Worm (Caenorhabditis elegans) whole organism, late embryonic: ENCODE data around the gene Y43F8B.29.

ENCODE experiments used
- F13H6.1 ChIP-seq: sonication (generic microtip); optimal IDR thresholded peaks from 2 replicates; lab custom pipeline; 2016; ENCODE audit warnings: missing genetic modification characterization, missing compliant biosample characterization
- K09A11.1 ChIP-seq: sonication (generic microtip); optimal IDR thresholded peaks from 2 replicates; lab custom pipeline; 2017; ENCODE audit warnings: antibody characterized with exemption, mild to moderate bottlenecking, missing genetic modification characterization, missing compliant biosample characterization; ENCODE audit not compliant: insufficient read depth
- T23F11.4 ChIP-seq: fragments of 200-800 bp; sonication (Bioruptor generic); optimal IDR thresholded peaks from 2 replicates; lab custom pipeline; 2018; ENCODE audit warnings: mild to moderate bottlenecking, missing genetic modification characterization, missing compliant biosample characterization
- Y22D7AL.16 ChIP-seq: sonication (generic microtip); optimal IDR thresholded peaks from 2 replicates; lab custom pipeline; 2016; ENCODE audit warnings: missing genetic modification characterization, missing compliant biosample characterization
- ahr-1 ChIP-seq: sonication (generic microtip); optimal IDR thresholded peaks from 2 replicates; lab custom pipeline; 2016; ENCODE audit warnings: missing genetic modification characterization, missing compliant biosample characterization
- ama-1 ChIP-seq: fragments of 150-350 bp; optimal IDR thresholded peaks from 2 replicates; lab custom pipeline; 2014
- ceh-19 ChIP-seq: fragments of 200-800 bp; sonication (Bioruptor generic); optimal IDR thresholded peaks from 2 replicates; lab custom pipeline; 2018; ENCODE audit warnings: mild to moderate bottlenecking, missing genetic modification characterization, missing compliant biosample characterization
- ceh-2 ChIP-seq: sonication (generic microtip); optimal IDR thresholded peaks from 2 replicates; lab custom pipeline; 2016; ENCODE audit warnings: missing genotype, missing genetic modification characterization, missing compliant biosample characterization
- ceh-34 ChIP-seq: sonication (generic microtip); optimal IDR thresholded peaks from 2 replicates; lab custom pipeline; 2016; ENCODE audit warnings: mild to moderate bottlenecking, missing genetic modification characterization, missing compliant biosample characterization
- ceh-9 ChIP-seq: sonication (generic microtip); optimal IDR thresholded peaks from 2 replicates; lab custom pipeline; 2016; ENCODE audit warnings: mild to moderate bottlenecking, missing genetic modification characterization, inconsistent platforms, missing compliant biosample characterization
- elt-4 ChIP-seq: sonication (generic microtip); optimal IDR thresholded peaks from 2 replicates; lab custom pipeline; 2016; ENCODE audit warnings: missing genetic modification characterization, missing compliant biosample characterization
- ets-4 ChIP-seq: sonication (generic microtip); optimal IDR thresholded peaks from 2 replicates; lab custom pipeline; 2016; ENCODE audit warnings: missing genetic modification characterization, missing compliant biosample characterization
- eyg-1 ChIP-seq: sonication (generic microtip); optimal IDR thresholded peaks from 2 replicates; lab custom pipeline; 2016; ENCODE audit warnings: missing genotype, missing genetic modification characterization, missing compliant biosample characterization
- fax-1 ChIP-seq: sonication (generic microtip); optimal IDR thresholded peaks from 2 replicates; lab custom pipeline; 2016; ENCODE audit warnings: missing genotype, missing genetic modification characterization, missing compliant biosample characterization
- fkh-6 ChIP-seq: sonication (generic microtip); optimal IDR thresholded peaks from 2 replicates; lab custom pipeline; 2016; ENCODE audit warnings: missing genetic modification characterization, missing compliant biosample characterization
- gmeb-2 ChIP-seq: sonication (generic microtip); optimal IDR thresholded peaks from 2 replicates; lab custom pipeline; 2016; ENCODE audit warnings: missing genetic modification characterization, inconsistent platforms, missing compliant biosample characterization
- hlh-30 ChIP-seq: sonication (generic microtip); optimal IDR thresholded peaks from 2 replicates; lab custom pipeline; 2017; ENCODE audit warnings: antibody characterized with exemption, missing genetic modification characterization, missing compliant biosample characterization; ENCODE audit not compliant: insufficient read depth
- hlh-6 ChIP-seq: sonication (generic microtip); optimal IDR thresholded peaks from 2 replicates; lab custom pipeline; 2016; ENCODE audit warnings: missing genotype, missing genetic modification characterization, missing compliant biosample characterization
- lim-6 ChIP-seq: sonication (generic microtip); optimal IDR thresholded peaks from 2 replicates; lab custom pipeline; 2016; ENCODE audit warnings: missing genetic modification characterization, missing compliant biosample characterization
- mec-3 ChIP-seq: sonication (generic microtip); optimal IDR thresholded peaks from 2 replicates; lab custom pipeline; 2016; ENCODE audit warnings: borderline replicate concordance, missing genetic modification characterization, missing compliant biosample characterization
- nhr-11 ChIP-seq: fragments of 150-350 bp; optimal IDR thresholded peaks from 2 replicates; lab custom pipeline; 2014; ENCODE audit warnings: missing biosample characterization, missing genetic modification characterization
- npax-4 ChIP-seq: sonication (generic microtip); optimal IDR thresholded peaks from 2 replicates; lab custom pipeline; 2016; ENCODE audit warnings: missing genetic modification characterization, missing compliant biosample characterization
- odd-2 ChIP-seq: sonication (generic microtip); optimal IDR thresholded peaks from 2 replicates; lab custom pipeline; 2017; ENCODE audit warnings: antibody characterized with exemption, mild to moderate bottlenecking, missing genetic modification characterization, missing compliant biosample characterization
- pag-3 ChIP-seq: sonication (generic microtip); optimal IDR thresholded peaks from 2 replicates; lab custom pipeline; 2016; ENCODE audit warnings: missing compliant biosample characterization, missing genetic modification characterization, borderline replicate concordance
- pax-1 ChIP-seq: fragments of 150-350 bp; optimal IDR thresholded peaks from 2 replicates; lab custom pipeline; 2014; ENCODE audit warnings: missing biosample characterization, missing genetic modification characterization
- pha-2 ChIP-seq: sonication (generic microtip); optimal IDR thresholded peaks from 2 replicates; lab custom pipeline; 2017; ENCODE audit warnings: mild to moderate bottlenecking, missing genetic modification characterization, missing compliant biosample characterization
- pha-4 ChIP-seq: fragments of 150-350 bp; optimal IDR thresholded peaks from 2 replicates; lab custom pipeline; 2018; ENCODE audit warnings: missing biosample characterization, missing genetic modification reagents, missing genetic modification characterization
- pqm-1 ChIP-seq: sonication (generic microtip); optimal IDR thresholded peaks from 2 replicates; lab custom pipeline; 2016; ENCODE audit warnings: missing genetic modification characterization, missing compliant biosample characterization
- sox-4 ChIP-seq: sonication (generic microtip); optimal IDR thresholded peaks from 2 replicates; lab custom pipeline; 2017; ENCODE audit warnings: mild to moderate bottlenecking, missing genetic modification characterization, inconsistent platforms, missing compliant biosample characterization
- syd-9 ChIP-seq: sonication (generic microtip); optimal IDR thresholded peaks from 2 replicates; lab custom pipeline; 2016; ENCODE audit warnings: mild to moderate bottlenecking, missing genetic modification characterization, moderate library complexity, missing compliant biosample characterization
- tbx-2 ChIP-seq: sonication (generic microtip); optimal IDR thresholded peaks from 2 replicates; lab custom pipeline; 2016; ENCODE audit warnings: missing genetic modification characterization, missing compliant biosample characterization
- tbx-7 ChIP-seq: sonication (generic microtip); optimal IDR thresholded peaks from 2 replicates; lab custom pipeline; 2016; ENCODE audit warnings: missing genotype, missing genetic modification characterization, missing compliant biosample characterization
- unc-42 ChIP-seq: sonication (generic microtip); optimal IDR thresholded peaks from 2 replicates; lab custom pipeline; 2016; ENCODE audit warnings: missing genotype, missing genetic modification characterization, missing compliant biosample characterization
- ztf-16 ChIP-seq: sonication (generic microtip); optimal IDR thresholded peaks from 2 replicates; lab custom pipeline; 2017; ENCODE audit warnings: missing genetic modification characterization, missing compliant biosample characterization

Y43F8B.29 gene

ce11 chrV:19467574-19467973 is 23.8 kb upstream of the Y43F8B.29 start, which contains the start of gene Y43F8B.23:
Gene Y43F8B.23 (minus strand): TSS chrV:19467648.
- no peak for TF ChIP-seq tbx-7 (tag; lab: Kevin White, UChicago)
- no peak for TF ChIP-seq unc-42 (tag; lab: Kevin White, UChicago)
- TF ChIP-seq nhr-11 (tag; lab: Kevin White, UChicago) = no peak

ce11 chrV:19468083-19468482 is 23.3 kb upstream of the Y43F8B.29 start, which contains the start of gene Y43F8B.12:
Gene Y43F8B.12 (plus strand): TSS chrV:19468383.
- no peak for TF ChIP-seq pag-3 (tag; lab: Kevin White, UChicago)
- TF ChIP-seq elt-4 (tag; lab: Kevin White, UChicago) = no peak
- no peak for TF ChIP-seq hlh-30 (tag; lab: Kevin White, UChicago)
- no peak for TF ChIP-seq ceh-2 (tag; lab: Kevin White, UChicago)
- TF ChIP-seq, all 69 proteins: peak for 0

- TF ChIP-seq pax-1 (tag; lab: Kevin White, UChicago) (no peak), F13H6.1 (tag; lab: Kevin White, UChicago) (no peak), ceh-19 (GFP tag; lab: Kevin White, UChicago) (no peak), T23F11.4 (GFP tag; lab: Kevin White, UChicago) (no peak), npax-4 (tag; lab: Kevin White, UChicago) (no peak), mec-3 (no peak), sox-4 (tag; lab: Kevin White, UChicago) (no peak), lim-6 (tag; lab: Kevin White, UChicago) (no peak), eyg-1 (tag; lab: Kevin White, UChicago) (no peak), hlh-30 (tag; lab: Kevin White, UChicago) (no peak), K09A11.1 (no peak), fkh-6 (tag; lab: Kevin White, UChicago) (no peak), tbx-2 (tag; lab: Kevin White, UChicago) (no peak), ama-1 (lab: Kevin White, UChicago) (no peak), ceh-34 (tag; lab: Kevin White, UChicago) (no peak), syd-9 (tag; lab: Kevin White, UChicago) (no peak), hlh-6 (tag; lab: Kevin White, UChicago) (no peak), gmeb-2 (tag; lab: Kevin White, UChicago) (no peak), pha-2 (tag; lab: Kevin White, UChicago) (no peak), odd-2 (tag; lab: Kevin White, UChicago) (no peak)
These were observed 21.0 kb upstream of the Y43F8B.29 start, which contains the start of gene Y43F8B.11 for ce11 chrV:19470385-19470784. Gene Y43F8B.11 (plus strand): TSS chrV:19470685.

DNA sequence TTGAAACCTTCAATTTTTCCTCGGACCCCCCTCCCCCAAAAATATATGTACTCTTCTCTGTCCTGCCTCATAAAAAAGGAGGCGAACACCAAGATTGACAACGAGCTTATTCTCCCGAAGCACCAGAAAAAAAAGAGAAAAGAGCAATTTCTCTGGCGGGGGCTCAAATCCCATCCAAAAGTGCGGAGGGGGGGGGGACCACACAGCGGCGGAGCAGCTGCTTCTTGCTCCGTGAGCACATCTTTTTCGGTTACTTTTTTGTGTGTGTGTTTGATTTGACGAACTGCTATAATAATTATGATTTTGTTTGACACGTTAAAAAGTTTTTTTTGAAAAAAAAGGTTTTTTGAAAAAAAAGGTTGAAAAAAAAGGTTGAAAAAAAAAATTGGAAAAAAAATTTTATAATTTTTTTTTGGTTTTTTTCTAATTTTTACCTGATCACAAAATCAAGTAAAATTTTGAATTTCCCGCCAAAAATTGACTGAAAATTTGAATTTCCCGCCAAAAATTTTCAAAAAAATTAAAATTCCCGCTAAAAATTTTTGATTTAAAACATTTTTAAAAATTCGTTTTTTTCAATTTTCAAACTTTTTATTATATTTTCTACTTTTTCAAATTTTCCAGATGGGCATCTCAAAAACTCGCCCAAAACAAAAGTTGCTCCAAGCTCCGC is 17.4 kb upstream of the Y43F8B.29 start, which contains the start of gene Y43F8B.10:
Gene Y43F8B.10 (plus strand): TSS at position 623 of the 673 bp plus-strand sequence.
- TF ChIP-seq ahr-1 (tag; lab: Kevin White, UChicago) (no peak), ama-1 (lab: Kevin White, UChicago) (no peak), pqm-1 (tag; lab: Kevin White, UChicago) (no peak), npax-4 (tag; lab: Kevin White, UChicago) (no peak), tbx-7 (tag; lab: Kevin White, UChicago) (no peak), ceh-9 (tag; lab: Kevin White, UChicago) (no peak), ztf-16 (tag; lab: Kevin White, UChicago) (no peak), T23F11.4 (GFP tag; lab: Kevin White, UChicago) (no peak), pha-4 (no peak)
- TF ChIP-seq, all 69 proteins: peak for 0

- TF ChIP-seq fax-1 (no peak), sox-4 (tag; lab: Kevin White, UChicago) (no peak), K09A11.1 (no peak), Y22D7AL.16 (tag; lab: Kevin White, UChicago) (no peak), hlh-6 (tag; lab: Kevin White, UChicago) (no peak), ets-4 (tag; lab: Kevin White, UChicago) (no peak)
These were observed 14.1 kb upstream of the Y43F8B.29 start for ce11 chrV:19477302-19477701.
